Fruit fly (Drosophila melanogaster) whole organism, embryonic: ENCODE results near the gene CG31459.

Source experiments
- Antp ChIP-seq: fragments of 200-800 bp; sonication (Bioruptor generic); optimal IDR thresholded peaks from 3 replicates; lab custom pipeline; 2016; ENCODE audit warnings: missing biosample characterization, missing genetic modification characterization
- CG1024 ChIP-seq: fragments of 200-800 bp; sonication (Bioruptor generic); IDR thresholded peaks from 2 replicates; pipeline ENCODE4 v1.3.6; 2022; ENCODE audit warnings: missing biosample characterization, missing genetic modification characterization
- CG10267 ChIP-seq: fragments of 200-800 bp; sonication (Bioruptor generic); optimal IDR thresholded peaks from 2 replicates; lab custom pipeline; 2018; ENCODE audit warnings: missing biosample characterization, mild to moderate bottlenecking, missing genetic modification characterization, moderate library complexity
- CG10565 ChIP-seq: fragments of 200-800 bp; sonication (Bioruptor generic); optimal IDR thresholded peaks from 3 replicates; lab custom pipeline; 2016; ENCODE audit warnings: missing biosample characterization, mild to moderate bottlenecking, missing genetic modification characterization
- CG12219 ChIP-seq: fragments of 200-800 bp; sonication (Bioruptor generic); optimal IDR thresholded peaks from 3 replicates; lab custom pipeline; 2018; ENCODE audit warnings: missing biosample characterization, mild to moderate bottlenecking, missing genetic modification characterization
- CG13894 ChIP-seq: fragments of 200-800 bp; sonication (Bioruptor generic); optimal IDR thresholded peaks from 3 replicates; lab custom pipeline; 2018; ENCODE audit warnings: missing biosample characterization, mild to moderate bottlenecking, missing genetic modification characterization, moderate library complexity
- CG14860 ChIP-seq: fragments of 200-800 bp; sonication (Bioruptor generic); IDR thresholded peaks from 3 replicates; pipeline ENCODE4 v1.3.6; 2022; ENCODE audit warnings: missing biosample characterization, missing genetic modification characterization; ENCODE audit not compliant: partially characterized antibody
- CG1647 ChIP-seq: fragments of 200-800 bp; sonication (Bioruptor generic); optimal IDR thresholded peaks from 3 replicates; lab custom pipeline; 2016; ENCODE audit warnings: missing biosample characterization, missing genetic modification characterization
- CG17186 ChIP-seq: fragments of 200-800 bp; sonication (Bioruptor generic); optimal IDR thresholded peaks from 3 replicates; lab custom pipeline; 2017; ENCODE audit warnings: missing biosample characterization, missing genetic modification reagents, missing genetic modification characterization
- CG17385 ChIP-seq: fragments of 200-800 bp; sonication (Bioruptor generic); optimal IDR thresholded peaks from 3 replicates; lab custom pipeline; 2018; ENCODE audit warnings: missing biosample characterization, mild to moderate bottlenecking, missing genetic modification characterization
- CG17912 ChIP-seq: fragments of 200-800 bp; sonication (Bioruptor generic); optimal IDR thresholded peaks from 2 replicates; lab custom pipeline; 2018; ENCODE audit warnings: missing biosample characterization, mild to moderate bottlenecking, missing genetic modification characterization
- CG18262 ChIP-seq: fragments of 200-800 bp; optimal IDR thresholded peaks from 3 replicates; lab custom pipeline; 2019; ENCODE audit warnings: missing biosample characterization, mild to moderate bottlenecking, missing genetic modification characterization, moderate library complexity
- CG2202 ChIP-seq: fragments of 200-800 bp; sonication (Bioruptor generic); optimal IDR thresholded peaks from 2 replicates; lab custom pipeline; 2018; ENCODE audit warnings: missing biosample characterization, mild to moderate bottlenecking, missing genetic modification characterization
- CG30020 ChIP-seq: fragments of 200-800 bp; optimal IDR thresholded peaks from 2 replicates; lab custom pipeline; 2019; ENCODE audit warnings: missing biosample characterization, mild to moderate bottlenecking, missing genetic modification characterization, moderate library complexity
- CG3065 ChIP-seq: fragments of 200-800 bp; sonication (Bioruptor generic); optimal IDR thresholded peaks from 2 replicates; lab custom pipeline; 2016; ENCODE audit warnings: missing biosample characterization, missing genetic modification characterization
- CG4282 ChIP-seq: fragments of 200-800 bp; sonication (Bioruptor generic); optimal IDR thresholded peaks from 2 replicates; lab custom pipeline; 2016; ENCODE audit warnings: missing biosample characterization, missing genetic modification characterization
- CG6791 ChIP-seq: fragments of 200-800 bp; sonication (Bioruptor generic); IDR thresholded peaks from 3 replicates; pipeline ENCODE4 v1.3.6; 2022; ENCODE audit warnings: missing biosample characterization, missing genetic modification characterization; ENCODE audit not compliant: partially characterized antibody
- CG9215 ChIP-seq: fragments of 200-800 bp; sonication (Bioruptor generic); IDR thresholded peaks from 2 replicates; pipeline ENCODE4 v1.3.6; 2022; ENCODE audit warnings: missing biosample characterization, missing genetic modification characterization
- CG9932 ChIP-seq: fragments of 200-800 bp; sonication (Bioruptor generic); IDR thresholded peaks from 2 replicates; pipeline ENCODE4 v1.3.6; 2022; ENCODE audit warnings: missing biosample characterization, missing genetic modification characterization
- CHES-1-like ChIP-seq: fragments of 200-800 bp; sonication (Bioruptor generic); optimal IDR thresholded peaks from 2 replicates; lab custom pipeline; 2016; ENCODE audit warnings: missing biosample characterization, missing genetic modification characterization
- Dip3 ChIP-seq: fragments of 200-800 bp; sonication (Bioruptor generic); optimal IDR thresholded peaks from 3 replicates; lab custom pipeline; 2016; ENCODE audit warnings: missing biosample characterization, missing genetic modification characterization
- Fer3 ChIP-seq: fragments of 200-800 bp; sonication (Bioruptor generic); optimal IDR thresholded peaks from 2 replicates; lab custom pipeline; 2018; ENCODE audit warnings: missing biosample characterization, mild to moderate bottlenecking, missing genetic modification characterization, moderate library complexity
- GATAe ChIP-seq: fragments of 200-800 bp; sonication (Bioruptor generic); conservative IDR thresholded peaks from 2 replicates; pipeline ENCODE4 v1.3.6; 2022; ENCODE audit warnings: missing biosample characterization, missing genetic modification characterization
- Hr78 ChIP-seq, 2 experiments: fragments of 200-800 bp in 1 of 2; fragments of >200 bp in 1 of 2; sonication (Bioruptor generic) in 1 of 2; optimal IDR thresholded peaks; 2 replicates each; lab custom pipeline; 2017 to 2019; ENCODE audit warnings: missing biosample characterization in 2 of 2, missing genetic modification characterization in 2 of 2, mild to moderate bottlenecking in 1 of 2, moderate library complexity in 1 of 2
- MTF-1 ChIP-seq: fragments of 200-800 bp; sonication (Bioruptor generic); optimal IDR thresholded peaks from 2 replicates; lab custom pipeline; 2018; ENCODE audit warnings: missing biosample characterization, mild to moderate bottlenecking, missing genetic modification characterization, borderline replicate concordance
- Oaz ChIP-seq: fragments of 200-800 bp; sonication (Bioruptor generic); IDR thresholded peaks from 2 replicates; pipeline ENCODE4 v1.3.6; 2022; ENCODE audit warnings: missing biosample characterization, missing genetic modification characterization
- Side ChIP-seq: fragments of 200-800 bp; sonication (Bioruptor generic); optimal IDR thresholded peaks from 2 replicates; lab custom pipeline; 2016; ENCODE audit warnings: missing biosample characterization, missing genetic modification characterization
- Sry-δ ChIP-seq: fragments of 200-800 bp; sonication (Bioruptor generic); optimal IDR thresholded peaks from 2 replicates; lab custom pipeline; 2016; ENCODE audit warnings: missing biosample characterization, missing genetic modification characterization
- al ChIP-seq: fragments of 200-800 bp; sonication (Bioruptor generic); IDR thresholded peaks from 2 replicates; pipeline ENCODE4 v1.3.6; 2022; ENCODE audit warnings: missing biosample characterization, missing genetic modification characterization
- aop ChIP-seq: fragments of 200-800 bp; sonication (Bioruptor generic); IDR thresholded peaks from 2 replicates; pipeline ENCODE4 v1.3.6; 2022; ENCODE audit warnings: missing biosample characterization, missing genetic modification characterization
- br ChIP-seq: fragments of >200 bp; optimal IDR thresholded peaks from 2 replicates; lab custom pipeline; 2017
- cas ChIP-seq: fragments of 200-800 bp; sonication (Bioruptor generic); IDR thresholded peaks from 2 replicates; pipeline ENCODE4 v1.3.6; 2022; ENCODE audit warnings: missing biosample characterization, missing genetic modification characterization
- corto ChIP-seq: fragments of 200-800 bp; sonication (Bioruptor generic); optimal IDR thresholded peaks from 2 replicates; lab custom pipeline; 2016; ENCODE audit warnings: missing biosample characterization, mild to moderate bottlenecking, missing genetic modification characterization, moderate library complexity
- crc ChIP-seq: fragments of 200-800 bp; sonication (Bioruptor generic); optimal IDR thresholded peaks from 2 replicates; lab custom pipeline; 2016; ENCODE audit warnings: missing biosample characterization, missing genetic modification characterization
- dimm ChIP-seq: fragments of 200-800 bp; sonication (Bioruptor generic); IDR thresholded peaks from 2 replicates; pipeline ENCODE4 v1.3.6; 2022; ENCODE audit warnings: missing biosample characterization, missing genetic modification characterization
- eyg ChIP-seq: fragments of 200-800 bp; sonication (Bioruptor generic); optimal IDR thresholded peaks from 3 replicates; lab custom pipeline; 2016; ENCODE audit warnings: missing biosample characterization, missing genetic modification characterization
- ftz-f1 ChIP-seq: fragments of 200-800 bp; sonication (Bioruptor generic); optimal IDR thresholded peaks from 2 replicates; lab custom pipeline; 2016; ENCODE audit warnings: missing biosample characterization, missing genetic modification characterization
- gro ChIP-seq: fragments of 200-800 bp; sonication (Bioruptor generic); optimal IDR thresholded peaks from 2 replicates; lab custom pipeline; 2016; ENCODE audit warnings: missing biosample characterization, missing genetic modification characterization
- ind ChIP-seq: fragments of 200-800 bp; sonication (Bioruptor generic); optimal IDR thresholded peaks from 3 replicates; lab custom pipeline; 2016; ENCODE audit warnings: missing biosample characterization, missing genetic modification characterization
- lab ChIP-seq: fragments of 200-800 bp; sonication (Bioruptor generic); optimal IDR thresholded peaks from 3 replicates; lab custom pipeline; 2017; ENCODE audit warnings: missing biosample characterization, missing genetic modification characterization, mild to moderate bottlenecking, moderate library complexity, missing genetic modification reagents
- nmo ChIP-seq: fragments of 200-800 bp; sonication (Bioruptor generic); optimal IDR thresholded peaks from 2 replicates; lab custom pipeline; 2018; ENCODE audit warnings: missing biosample characterization, mild to moderate bottlenecking, missing genetic modification characterization, moderate library complexity
- pb ChIP-seq: fragments of 200-800 bp; sonication (Bioruptor generic); optimal IDR thresholded peaks from 3 replicates; lab custom pipeline; 2016; ENCODE audit warnings: missing biosample characterization, missing genetic modification characterization
- pzg ChIP-seq: fragments of 200-800 bp; sonication (Bioruptor generic); optimal IDR thresholded peaks from 3 replicates; lab custom pipeline; 2018; ENCODE audit warnings: missing biosample characterization, mild to moderate bottlenecking, missing genetic modification characterization, moderate library complexity
- slou ChIP-seq: fragments of 200-800 bp; sonication (Bioruptor generic); optimal IDR thresholded peaks from 3 replicates; lab custom pipeline; 2016; ENCODE audit warnings: missing biosample characterization, missing genetic modification characterization
- slp2 ChIP-seq: fragments of 200-800 bp; sonication (Bioruptor generic); optimal IDR thresholded peaks from 2 replicates; lab custom pipeline; 2016; ENCODE audit warnings: missing biosample characterization, missing genetic modification characterization
- sr ChIP-seq: fragments of 200-800 bp; sonication (Bioruptor generic); IDR thresholded peaks from 3 replicates; pipeline ENCODE4 v1.3.6; 2022; ENCODE audit warnings: missing biosample characterization, missing genetic modification characterization
- z ChIP-seq: fragments of 200-800 bp; sonication (Bioruptor generic); IDR thresholded peaks from 3 replicates; pipeline ENCODE4 v1.3.6; 2022; ENCODE audit warnings: missing biosample characterization, missing genetic modification characterization
- zen ChIP-seq: fragments of 200-800 bp; sonication (Bioruptor generic); optimal IDR thresholded peaks from 3 replicates; lab custom pipeline; 2018; ENCODE audit warnings: missing biosample characterization, mild to moderate bottlenecking, missing genetic modification characterization, moderate library complexity
- zf30C ChIP-seq: fragments of 200-800 bp; sonication (Bioruptor generic); optimal IDR thresholded peaks from 3 replicates; lab custom pipeline; 2018; ENCODE audit warnings: missing biosample characterization, mild to moderate bottlenecking, missing genetic modification characterization

Gene CG31459

DNA sequence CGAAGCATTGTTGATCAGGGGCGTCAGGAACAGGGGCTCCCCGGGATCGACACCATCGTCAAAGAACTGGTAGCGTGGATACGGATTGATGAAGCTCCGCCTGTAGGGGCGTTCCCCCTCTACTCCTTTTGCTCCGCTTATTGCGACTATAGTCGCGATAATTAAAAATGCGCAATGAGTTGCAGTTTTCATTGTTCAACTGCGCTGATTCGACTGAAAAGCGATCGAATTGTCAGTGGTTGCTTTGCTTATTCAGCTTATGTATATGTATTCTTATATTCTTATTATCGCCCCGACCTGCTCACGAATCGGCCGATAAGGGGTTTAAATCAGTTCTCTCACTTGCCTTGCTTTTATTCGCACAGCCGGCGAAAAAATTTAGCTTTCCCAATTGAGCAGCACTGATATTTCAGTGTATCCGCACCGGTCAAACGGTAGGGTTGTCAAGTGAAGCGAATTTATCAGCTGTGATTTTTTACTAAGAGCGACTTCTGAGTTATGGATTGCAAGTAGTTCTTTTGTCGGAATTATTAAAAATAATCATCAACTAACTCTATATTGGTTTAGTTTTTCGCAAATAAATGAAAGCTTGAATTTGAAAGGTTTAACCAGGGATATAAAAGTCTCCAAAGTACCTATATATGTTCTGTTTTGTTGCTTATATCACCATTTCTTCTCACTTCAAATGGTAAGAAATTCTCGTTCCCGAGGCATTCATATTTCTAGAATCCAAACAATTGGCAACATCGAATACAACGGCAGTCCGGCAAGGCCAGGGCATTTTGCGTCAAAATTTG, 23.5 kb downstream of the CG31459 start, which contains the start of the genes CG4572 and CG4686 (continued):
- TF ChIP-seq CG9215 (GFP tag; lab: Robert Waterston, UW) (peak; percentile 79), CG13894 (tag; lab: Kevin White, UChicago) (peak; percentile 55), corto (GFP tag; lab: Kevin White, UChicago) (peak; percentile 76), CG10565 (GFP tag; lab: Kevin White, UChicago) (no peak), CG6791 (GFP tag; lab: Robert Waterston, UW) (no peak), eyg (no peak), sr (peak; percentile 5; the same call in 1 of the 3 replicates), CG2202 (tag; lab: Kevin White, UChicago) (peak; percentile 21), zen (tag; lab: Kevin White, UChicago) (peak; percentile 72), cas (GFP tag; lab: Robert Waterston, UW) (peak; percentile 58; the same call in 1 of the 2 replicates), Fer3 (tag; lab: Kevin White, UChicago) (peak; percentile 75), gro (GFP tag; lab: Kevin White, UChicago) (peak; percentile 87), al (peak; percentile 83), CG17912 (peak; percentile 27), lab (GFP tag; lab: Kevin White, UChicago) (peak; percentile 80), CG17186 (GFP tag; lab: Kevin White, UChicago) (peak; percentile 39), Oaz (GFP tag; lab: Robert Waterston, UW) (peak; percentile 35; the same call in 1 of the 2 replicates), z (GFP tag; lab: Robert Waterston, UW) (no peak), CG9932 (GFP tag; lab: Robert Waterston, UW) (peak; percentile 71), pb (GFP tag; lab: Kevin White, UChicago) (no peak), CG1647 (peak; percentile 85), CG3065 (peak; percentile 28), slp2 (GFP tag; lab: Kevin White, UChicago) (peak; percentile 58), CG17385 (GFP tag; lab: Kevin White, UChicago) (peak; percentile 58), zf30C (GFP tag; lab: Kevin White, UChicago) (peak; percentile 87), MTF-1 (GFP tag; lab: Kevin White, UChicago) (no peak), ind (GFP tag; lab: Kevin White, UChicago) (peak; percentile 81), crc (peak; percentile 60), Antp (GFP tag; lab: Kevin White, UChicago) (peak; percentile 70), CHES-1-like (GFP tag; lab: Kevin White, UChicago) (peak; percentile 85), aop (no peak), br (lab: Kevin White, UChicago) (no peak), ftz-f1 (GFP tag; lab: Kevin White, UChicago) (no peak), CG30020 (peak; percentile 68), slou (GFP tag; lab: Kevin White, UChicago) (no peak), CG18262 (tag; lab: Kevin White, UChicago) (no peak), CG4282 (peak; percentile 57), Dip3 (GFP tag; lab: Kevin White, UChicago) (peak; percentile 84), pzg (GFP tag; lab: Kevin White, UChicago) (peak; percentile 46), Side (GFP tag; lab: Kevin White, UChicago) (peak; percentile 75), CG1024 (GFP tag; lab: Robert Waterston, UW) (no peak; the same call in 1 of the 2 replicates), dimm (no peak), nmo (GFP tag; lab: Kevin White, UChicago) (peak; percentile 83), CG14860 (GFP tag; lab: Robert Waterston, UW) (no peak), CG12219 (GFP tag; lab: Kevin White, UChicago) (peak; percentile 42), Sry-δ (peak; percentile 55), GATAe (GFP tag; lab: Robert Waterston, UW) (peak; percentile 55; the same call in 1 of the 2 replicates), Hr78 (GFP tag; optimal IDR thresholded peaks at IDR 0.05; lab: Kevin White, UChicago) (peak in 1 of 2 experiments; percentile 33), CG10267 (tag; lab: Kevin White, UChicago) (peak; percentile 67)
